Worm (Caenorhabditis elegans) whole organism, mixed stage, embryonic: ENCODE results near the gene tsg-101.

Experiments
- M03D4.4 ChIP-seq: sonication (generic microtip); optimal IDR thresholded peaks from 2 replicates; lab custom pipeline; 2017; ENCODE audit warnings: mild to moderate bottlenecking, missing genetic modification characterization, missing compliant biosample characterization
- bed-3 ChIP-seq: fragments of 200-800 bp; sonication (Bioruptor generic); optimal IDR thresholded peaks from 3 replicates; lab custom pipeline; 2018; ENCODE audit warnings: mild to moderate bottlenecking, missing genetic modification characterization, moderate library complexity, missing compliant biosample characterization
- blmp-1 ChIP-seq: fragments of 150-350 bp; optimal IDR thresholded peaks from 2 replicates; lab custom pipeline; 2014; ENCODE audit warnings: missing biosample characterization, missing genetic modification characterization
- ceh-43 ChIP-seq: fragments of 200-800 bp; sonication (Bioruptor generic); optimal IDR thresholded peaks from 2 replicates; lab custom pipeline; 2018; ENCODE audit warnings: mild to moderate bottlenecking, missing genetic modification characterization, moderate library complexity, missing compliant biosample characterization
- ceh-83 ChIP-seq: fragments of 200-800 bp; sonication (Bioruptor generic); optimal IDR thresholded peaks from 2 replicates; lab custom pipeline; 2018; ENCODE audit warnings: mild to moderate bottlenecking, missing genetic modification characterization, missing compliant biosample characterization
- ces-1 ChIP-seq: fragments of 150-350 bp; optimal IDR thresholded peaks from 2 replicates; lab custom pipeline; 2014; ENCODE audit warnings: missing biosample characterization, missing genetic modification reagents, missing genetic modification characterization
- cnd-1 ChIP-seq: fragments of 200-800 bp; sonication (Bioruptor generic); optimal IDR thresholded peaks from 2 replicates; lab custom pipeline; 2018; ENCODE audit warnings: mild to moderate bottlenecking, missing genetic modification characterization, missing compliant biosample characterization
- drap-1 ChIP-seq: fragments of 200-800 bp; sonication (Bioruptor generic); optimal IDR thresholded peaks from 3 replicates; lab custom pipeline; 2018; ENCODE audit warnings: mild to moderate bottlenecking, missing genetic modification characterization, missing compliant biosample characterization
- elt-1 ChIP-seq: sonication (generic microtip); optimal IDR thresholded peaks from 2 replicates; lab custom pipeline; 2017; ENCODE audit warnings: missing genetic modification characterization, mild to moderate bottlenecking, missing compliant biosample characterization, antibody characterized with exemption, moderate library complexity, borderline replicate concordance; ENCODE audit not compliant: insufficient read depth
- elt-3 ChIP-seq: fragments of 150-350 bp; optimal IDR thresholded peaks from 2 replicates; lab custom pipeline; 2014; ENCODE audit warnings: missing biosample characterization, missing genetic modification characterization
- flh-1 ChIP-seq: fragments of 200-800 bp; sonication (Bioruptor generic); optimal IDR thresholded peaks from 2 replicates; lab custom pipeline; 2018; ENCODE audit warnings: mild to moderate bottlenecking, missing genetic modification characterization, moderate library complexity, missing compliant biosample characterization
- ham-2 ChIP-seq: fragments of 200-800 bp; sonication (Bioruptor generic); optimal IDR thresholded peaks from 2 replicates; lab custom pipeline; 2018; ENCODE audit warnings: mild to moderate bottlenecking, missing genetic modification characterization, missing compliant biosample characterization
- hlh-1 ChIP-seq: fragments of 150-350 bp; optimal IDR thresholded peaks from 2 replicates; lab custom pipeline; 2014; ENCODE audit warnings: missing biosample characterization, missing genetic modification reagents, missing genetic modification characterization
- lin-13 ChIP-seq: fragments of 150-350 bp; optimal IDR thresholded peaks from 2 replicates; lab custom pipeline; 2014; ENCODE audit warnings: missing biosample characterization, missing genetic modification characterization
- lin-32 ChIP-seq: fragments of 200-800 bp; sonication (Bioruptor generic); optimal IDR thresholded peaks from 2 replicates; lab custom pipeline; 2018; ENCODE audit warnings: mild to moderate bottlenecking, missing genetic modification characterization, missing compliant biosample characterization
- mep-1 ChIP-seq: fragments of 150-350 bp; optimal IDR thresholded peaks from 2 replicates; lab custom pipeline; 2017; ENCODE audit warnings: missing biosample characterization, missing genetic modification reagents, missing genetic modification characterization, inconsistent platforms
- mls-2 ChIP-seq: sonication (generic microtip); optimal IDR thresholded peaks from 2 replicates; lab custom pipeline; 2016; ENCODE audit warnings: mild to moderate bottlenecking, missing genetic modification characterization, moderate library complexity, missing compliant biosample characterization
- nhr-12 ChIP-seq: fragments of 150-350 bp; optimal IDR thresholded peaks from 2 replicates; lab custom pipeline; 2014; ENCODE audit warnings: missing biosample characterization, missing genetic modification characterization
- nhr-2 ChIP-seq: fragments of 150-350 bp; optimal IDR thresholded peaks from 2 replicates; lab custom pipeline; 2014; ENCODE audit warnings: missing biosample characterization, missing genetic modification characterization
- nhr-237 ChIP-seq: fragments of 150-350 bp; optimal IDR thresholded peaks from 2 replicates; lab custom pipeline; 2014; ENCODE audit warnings: missing biosample characterization, missing genetic modification characterization
- nhr-28 ChIP-seq: fragments of 150-350 bp; optimal IDR thresholded peaks from 2 replicates; lab custom pipeline; 2014; ENCODE audit warnings: missing biosample characterization, missing genetic modification characterization
- pha-4 ChIP-seq: fragments of 150-350 bp; optimal IDR thresholded peaks from 2 replicates; lab custom pipeline; 2018; ENCODE audit warnings: missing biosample characterization, missing genetic modification reagents, missing genetic modification characterization
- sem-2 ChIP-seq: fragments of 200-800 bp; sonication (Bioruptor generic); optimal IDR thresholded peaks from 2 replicates; lab custom pipeline; 2018; ENCODE audit warnings: mild to moderate bottlenecking, missing genetic modification characterization, missing compliant biosample characterization
- snpc-4 ChIP-seq: fragments of 150-350 bp; optimal IDR thresholded peaks from 2 replicates; lab custom pipeline; 2014; ENCODE audit warnings: missing biosample characterization, missing genetic modification characterization
- sptf-1 ChIP-seq: sonication (generic microtip); optimal IDR thresholded peaks from 2 replicates; lab custom pipeline; 2017; ENCODE audit warnings: mild to moderate bottlenecking, missing genetic modification characterization, moderate library complexity, missing compliant biosample characterization
- tbx-8 ChIP-seq: fragments of 200-800 bp; sonication (Bioruptor generic); optimal IDR thresholded peaks from 2 replicates; lab custom pipeline; 2018; ENCODE audit warnings: mild to moderate bottlenecking, missing genetic modification characterization, moderate library complexity, missing compliant biosample characterization
- unc-39 ChIP-seq: fragments of 150-350 bp; optimal IDR thresholded peaks from 2 replicates; lab custom pipeline; 2014; ENCODE audit warnings: missing biosample characterization, missing genetic modification characterization
- zip-8 ChIP-seq: fragments of 150-350 bp; optimal IDR thresholded peaks from 2 replicates; lab custom pipeline; 2014; ENCODE audit warnings: missing biosample characterization, missing genetic modification characterization
- ztf-11 ChIP-seq: fragments of 150-350 bp; optimal IDR thresholded peaks from 2 replicates; lab custom pipeline; 2014; ENCODE audit warnings: missing biosample characterization, missing genetic modification characterization

The tsg-101 gene

DNA sequence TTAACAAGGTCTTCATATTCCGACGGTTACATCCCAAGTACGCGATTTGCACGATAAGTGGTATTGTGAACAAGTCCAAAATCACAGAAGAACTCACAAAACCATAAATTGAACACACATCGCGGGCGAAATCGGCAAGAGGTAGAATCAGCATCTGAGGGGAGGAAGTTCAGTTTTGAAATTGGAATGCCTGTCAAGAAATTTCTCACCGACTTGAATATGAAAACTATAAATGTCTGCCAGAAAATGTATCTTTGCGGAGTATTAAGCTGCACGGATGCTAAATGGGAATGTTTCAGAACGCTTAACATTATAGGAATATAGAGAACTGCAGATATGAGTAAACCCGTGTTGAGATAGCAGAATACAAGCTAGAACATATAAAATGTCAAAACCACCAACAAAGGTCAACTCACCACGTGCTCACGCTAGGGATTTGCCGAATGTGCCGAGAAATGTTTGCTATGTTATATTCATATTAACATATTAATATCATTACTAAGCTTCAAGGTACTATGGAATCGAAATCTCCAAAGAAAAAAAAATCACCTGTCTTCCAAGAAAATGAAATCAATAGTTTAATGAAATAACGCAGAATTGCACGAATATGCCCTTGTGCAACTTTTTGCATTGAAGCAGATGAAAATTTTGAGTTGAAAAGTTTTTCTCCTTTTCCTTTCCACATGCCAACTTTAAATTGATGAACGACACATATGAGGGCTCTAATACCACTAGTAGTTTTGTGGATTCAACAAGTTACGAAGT is 32.0 kb downstream of the tsg-101 start, which contains the start of gene srz-82:
TSS of gene srz-82 (plus strand) at position 701 of the 765 bp plus-strand sequence.
- TF ChIP-seq M03D4.4 (tag; lab: Kevin White, UChicago) (no peak), mep-1 (tag; lab: Kevin White, UChicago) (no peak), tbx-8 (GFP tag; lab: Kevin White, UChicago) (no peak), blmp-1 (no peak), nhr-12 (no peak), ces-1 (GFP tag; lab: Kevin White, UChicago) (no peak), flh-1 (GFP tag; lab: Kevin White, UChicago) (no peak), elt-1 (tag; lab: Kevin White, UChicago) (no peak), zip-8 (no peak), nhr-237 (tag; lab: Kevin White, UChicago) (no peak)
- TF ChIP-seq, all 35 proteins: peak for 0

DNA sequence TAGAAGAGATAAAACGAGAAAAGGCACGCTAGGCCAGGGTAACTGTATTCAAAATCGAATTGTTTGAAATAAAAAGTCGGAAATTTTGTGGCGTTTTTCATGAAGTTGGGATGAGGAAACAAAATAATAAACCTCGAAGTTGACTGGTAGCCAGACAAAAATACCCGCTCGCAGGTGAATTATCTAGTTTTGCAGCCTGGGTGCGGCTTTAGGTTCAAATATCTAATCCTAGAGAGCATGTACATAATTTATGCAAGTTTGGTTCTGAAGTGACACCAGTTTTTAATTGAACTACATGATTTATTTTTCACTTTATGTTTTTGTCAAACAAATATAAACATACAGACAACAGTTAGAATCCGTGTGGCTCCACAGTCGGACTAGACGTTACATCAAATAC is 32.6 kb downstream of the tsg-101 start, which contains the start of gene srz-37:
TSS of gene srz-37 (minus strand) at position 101 of the 400 bp plus-strand sequence.
- no peak for TF ChIP-seq ces-1 (GFP tag; lab: Kevin White, UChicago)
- TF ChIP-seq hlh-1 (tag; lab: Kevin White, UChicago), result no peak
- TF ChIP-seq lin-13, result no peak
- TF ChIP-seq lin-32 (GFP tag; lab: Kevin White, UChicago), result no peak
- no peak for TF ChIP-seq sem-2 (GFP tag; lab: Kevin White, UChicago)
- no peak for TF ChIP-seq nhr-12
- TF ChIP-seq elt-1 (tag; lab: Kevin White, UChicago), result no peak
- TF ChIP-seq sptf-1, result no peak
- no peak for TF ChIP-seq M03D4.4 (tag; lab: Kevin White, UChicago)
- TF ChIP-seq nhr-28 (tag; lab: Kevin White, UChicago), result no peak
- no peak for TF ChIP-seq zip-8
- TF ChIP-seq pha-4 (tag; lab: Kevin White, UChicago), result no peak
- TF ChIP-seq ztf-11 (tag; lab: Kevin White, UChicago), result no peak
- TF ChIP-seq snpc-4 (tag; lab: Kevin White, UChicago), result no peak
- no peak for TF ChIP-seq cnd-1 (tag; lab: Kevin White, UChicago)
- TF ChIP-seq tbx-8 (GFP tag; lab: Kevin White, UChicago), result no peak

DNA sequence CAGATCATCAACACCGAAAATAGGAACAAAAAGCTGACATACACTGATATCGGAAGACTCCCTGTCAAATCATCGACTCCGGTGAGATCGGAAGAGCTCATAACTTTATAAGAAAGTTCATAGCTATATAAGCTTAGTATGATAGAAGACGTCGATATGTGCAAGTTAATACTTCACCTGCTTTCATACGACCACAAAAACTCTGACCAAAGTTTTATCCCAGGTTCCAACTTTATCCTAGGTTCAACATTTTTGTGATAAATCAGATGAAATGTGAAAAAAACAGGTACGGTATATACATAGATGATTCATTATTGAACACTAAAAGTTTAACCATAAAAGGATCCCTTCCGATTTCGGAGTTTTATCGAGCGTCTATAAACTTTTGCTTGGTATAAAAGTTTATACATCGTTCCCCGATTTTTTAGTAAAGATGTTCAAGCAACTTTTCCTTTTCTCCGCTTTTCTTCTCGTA is 35.4 kb downstream of the tsg-101 start, which contains the start of the genes srz-70 and C09G12.5:
TSS of gene srz-70 (minus strand) at position 101 of the 475 bp plus-strand sequence.
TSS of gene C09G12.5 (plus strand) at position 425 of the 475 bp plus-strand sequence.
- TF ChIP-seq mls-2 (tag; lab: Kevin White, UChicago) (no peak), nhr-28 (tag; lab: Kevin White, UChicago) (no peak), unc-39 (tag; lab: Kevin White, UChicago) (no peak), elt-1 (tag; lab: Kevin White, UChicago) (no peak), blmp-1 (no peak), sem-2 (GFP tag; lab: Kevin White, UChicago) (no peak), drap-1 (no peak), pha-4 (tag; lab: Kevin White, UChicago) (no peak), nhr-12 (no peak)

DNA sequence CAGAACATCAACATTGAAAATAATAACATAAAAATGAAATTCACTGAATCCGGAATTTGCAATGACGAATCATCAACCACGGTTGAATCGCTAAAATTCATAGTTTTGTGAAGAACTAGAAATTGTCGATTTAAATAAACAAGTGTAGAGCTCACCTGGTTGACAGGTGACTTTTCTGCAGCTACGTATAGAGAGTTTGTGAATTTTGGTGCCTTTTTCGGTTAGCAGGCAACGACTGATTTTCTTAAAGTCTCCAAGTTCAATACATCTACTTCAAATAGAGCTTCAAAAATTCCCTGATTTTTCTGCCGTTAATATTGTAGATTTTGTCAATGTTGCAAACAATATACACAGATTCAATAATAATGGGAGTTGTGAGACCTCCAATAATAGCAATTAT is 37.2 kb downstream of the tsg-101 start, which contains the start of gene srz-69:
TSS of gene srz-69 (minus strand) at position 101 of the 400 bp plus-strand sequence.
- TF ChIP-seq lin-13 (no peak), zip-8 (no peak)

DNA sequence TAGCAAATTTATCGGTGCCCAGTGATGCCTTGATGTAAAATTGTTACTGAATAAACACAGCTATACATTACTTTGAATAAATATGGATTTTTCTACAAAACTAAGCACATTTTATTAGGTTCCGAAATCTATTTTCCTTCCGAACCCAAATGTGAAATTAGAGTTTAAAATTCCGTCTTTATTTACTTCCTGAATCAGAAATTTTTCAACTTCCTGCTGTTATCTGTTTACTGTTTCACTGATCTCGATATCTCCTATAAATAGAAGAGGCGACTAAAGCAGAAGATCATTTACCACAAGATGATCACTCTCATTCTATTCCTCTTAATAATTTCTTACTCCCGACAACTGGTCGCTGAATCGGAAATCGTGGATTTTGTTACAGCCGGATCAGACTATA is 44.6 kb downstream of the tsg-101 start, which contains the start of gene F58E2.2:
TSS of gene F58E2.2 (plus strand) at position 301 of the 400 bp plus-strand sequence.
- no peak for TF ChIP-seq ceh-43 (GFP tag; lab: Kevin White, UChicago)
- TF ChIP-seq ceh-83 (GFP tag; lab: Kevin White, UChicago), result no peak
- no peak for TF ChIP-seq nhr-12
- no peak for TF ChIP-seq sem-2 (GFP tag; lab: Kevin White, UChicago)
- no peak for TF ChIP-seq mep-1 (tag; lab: Kevin White, UChicago)
- no peak for TF ChIP-seq tbx-8 (GFP tag; lab: Kevin White, UChicago)
- TF ChIP-seq, all 35 proteins: peak for 0

DNA sequence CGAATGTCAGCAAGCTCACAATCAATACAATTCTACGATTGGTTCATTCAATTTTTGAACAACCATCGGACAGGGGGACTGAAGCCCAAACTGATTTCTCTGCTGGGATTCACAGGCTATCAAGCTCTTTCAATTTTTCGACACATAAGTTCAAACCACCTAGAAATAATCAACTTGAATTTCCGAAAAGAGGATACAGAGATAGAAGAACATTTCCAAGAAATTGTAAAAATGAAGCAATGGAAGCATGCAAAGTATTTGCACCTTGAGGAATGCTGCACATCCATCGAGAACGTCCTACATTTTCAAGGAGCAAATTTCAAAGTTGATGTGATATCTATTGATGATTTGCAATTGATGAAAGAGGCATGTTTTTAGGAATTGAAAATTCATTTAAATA is 46.6 kb downstream of the tsg-101 start:
- TF ChIP-seq ham-2 (GFP tag; lab: Kevin White, UChicago), result no peak
- no peak for TF ChIP-seq hlh-1 (tag; lab: Kevin White, UChicago)
- no peak for TF ChIP-seq nhr-2 (tag; lab: Kevin White, UChicago)
- TF ChIP-seq nhr-237 (tag; lab: Kevin White, UChicago), result no peak
- TF ChIP-seq lin-32 (GFP tag; lab: Kevin White, UChicago), result no peak
- TF ChIP-seq flh-1 (GFP tag; lab: Kevin White, UChicago), result no peak
- TF ChIP-seq bed-3, result no peak
- no peak for TF ChIP-seq elt-3 (tag; lab: Kevin White, UChicago)
